Fruit fly (Drosophila melanogaster): ENCODE results near the gene TrissinR.
A peak's percentile ranks its signal among the peaks of the same experiment; 100 is the strongest.

Gene TrissinR

DNA sequence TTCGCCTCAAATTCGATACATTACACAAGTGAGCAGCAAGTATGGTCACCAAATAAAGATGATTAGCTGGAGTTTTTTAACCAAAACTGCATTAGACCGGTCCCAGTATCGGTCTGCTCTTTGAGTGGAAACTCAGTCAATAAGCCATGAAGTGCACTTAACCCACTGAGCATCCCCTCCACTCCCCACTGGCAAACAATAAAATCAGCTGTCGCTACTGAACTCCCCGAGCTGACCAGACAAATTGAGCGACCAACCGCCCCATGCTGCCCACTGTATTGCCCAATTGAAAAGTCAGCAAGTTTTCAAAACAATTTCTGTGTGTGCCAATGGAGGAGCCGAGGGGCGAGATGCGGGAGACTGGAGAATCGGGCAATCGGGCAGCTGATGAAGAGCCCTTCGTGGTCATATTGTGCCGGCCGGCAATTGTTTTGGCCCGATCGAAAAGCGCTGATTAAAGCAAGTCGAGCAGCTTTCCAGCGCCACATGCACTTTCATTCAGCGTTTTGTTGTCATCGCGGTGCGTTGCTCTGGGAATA, 75.4 kb downstream of the TrissinR start (continued):
- no peak for TF ChIP-seq CG2120 (GFP tag; optimal IDR thresholded peaks at IDR 0.05)
- TF ChIP-seq CG12219 (GFP tag; optimal IDR thresholded peaks at IDR 0.05): no peak
- no peak for TF ChIP-seq repo (GFP tag; optimal IDR thresholded peaks at IDR 0.05)
- TF ChIP-seq peb (GFP tag; IDR thresholded peaks at IDR 0.05): no peak

dm6 chr2L:5901553-5901952, 77.7 kb downstream of the TrissinR start:
- TF ChIP-seq Drgx (GFP tag; IDR thresholded peaks at IDR 0.05): peak; percentile 24; the same call in 1 of the 2 replicates
- no peak for TF ChIP-seq eyg (GFP tag; optimal IDR thresholded peaks at IDR 0.05)

DNA sequence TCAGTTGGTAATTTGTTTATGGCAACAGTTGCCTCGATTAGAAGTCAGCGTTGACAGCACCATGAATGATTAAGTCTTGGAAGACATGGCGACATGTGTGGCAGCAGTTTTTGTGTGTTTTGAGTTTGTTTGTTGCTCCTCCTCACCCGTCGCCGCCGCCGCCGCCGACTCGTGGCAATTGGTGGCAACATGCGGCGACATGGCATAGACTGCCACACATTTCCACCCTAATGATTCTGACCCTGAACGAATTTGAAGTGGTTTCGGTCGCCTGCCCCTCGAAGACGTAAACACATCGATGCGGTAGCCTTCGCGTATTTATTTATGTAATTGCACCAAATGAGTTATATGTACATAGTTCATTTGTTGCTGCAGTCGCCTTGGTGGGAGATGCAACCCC, 79.1 kb downstream of the TrissinR start:
- TF ChIP-seq CG9797 (GFP tag; optimal IDR thresholded peaks at IDR 0.05): no peak
- no peak for TF ChIP-seq CG12104 (GFP tag; optimal IDR thresholded peaks at IDR 0.05)
- no peak for TF ChIP-seq sima (GFP tag; optimal IDR thresholded peaks at IDR 0.05)
- TF ChIP-seq sna (GFP tag; IDR thresholded peaks at IDR 0.05; ENCODE audit: partially characterized antibody): no peak
- TF ChIP-seq tll (GFP tag; optimal IDR thresholded peaks at IDR 0.05): peak in 1 of 2 experiments; percentile 41
- TF ChIP-seq crol (GFP tag; IDR thresholded peaks at IDR 0.05): peak; percentile 64
- TF ChIP-seq kah (GFP tag; optimal IDR thresholded peaks at IDR 0.05): peak; percentile 25
- TF ChIP-seq CG13424 (tag; optimal IDR thresholded peaks at IDR 0.05): no peak
- TF ChIP-seq twi (tag; optimal IDR thresholded peaks at IDR 0.05): peak; percentile 85
- no peak for TF ChIP-seq br (optimal IDR thresholded peaks at IDR 0.05)
- TF ChIP-seq HLHmδ (GFP tag; optimal IDR thresholded peaks at IDR 0.05): peak; percentile 34
- peak; percentile 25 for TF ChIP-seq Neu2 (GFP tag; optimal IDR thresholded peaks at IDR 0.05; ENCODE audit: borderline replicate concordance)
- peak in 1 of 2 experiments; percentile 3 for TF ChIP-seq Hr78 (GFP tag; optimal IDR thresholded peaks at IDR 0.05)
- no peak for TF ChIP-seq CG32767 (GFP tag; IDR thresholded peaks at IDR 0.05)
- TF ChIP-seq Drgx (GFP tag; IDR thresholded peaks at IDR 0.05): no peak
- TF ChIP-seq CG14667 (GFP tag; IDR thresholded peaks at IDR 0.05): no peak
- TF ChIP-seq Pdp1 (GFP tag; optimal IDR thresholded peaks at IDR 0.05): peak in 1 of 2 experiments; percentile 38
- TF ChIP-seq Med (GFP tag): peak; percentile 27
- TF ChIP-seq gsb-n (tag; optimal IDR thresholded peaks at IDR 0.05): peak; percentile 58
- TF ChIP-seq zen (tag; optimal IDR thresholded peaks at IDR 0.05): peak; percentile 78
- peak; percentile 17 for TF ChIP-seq Kr (GFP tag; optimal IDR thresholded peaks at IDR 0.05)
- 0 out of 2 replicates have a peak, but pooled peaks have one; percentile 6 for TF ChIP-seq ara (GFP tag; IDR thresholded peaks at IDR 0.05)
- no peak for TF ChIP-seq knrl (GFP tag; IDR thresholded peaks at IDR 0.05; ENCODE audit: partially characterized antibody)
- TF ChIP-seq pros (GFP tag; optimal IDR thresholded peaks at IDR 0.05): peak; percentile 80
- TF ChIP-seq prd (optimal IDR thresholded peaks at IDR 0.05): no peak
- peak; percentile 27; the same call in 1 of the 3 replicates for TF ChIP-seq prd (GFP tag; IDR thresholded peaks at IDR 0.05)
- no peak for TF ChIP-seq CG2678 (tag; optimal IDR thresholded peaks at IDR 0.05)
- TF ChIP-seq CG2199 (GFP tag; IDR thresholded peaks at IDR 0.05): 0 out of 3 replicates have a peak, but pooled peaks have one; percentile 18
- TF ChIP-seq org-1 (GFP tag; optimal IDR thresholded peaks at IDR 0.05): peak; percentile 1

dm6 chr2L:5904585-5904984, 80.8 kb downstream of the TrissinR start, which contains the start of gene CG9021:
CG9021 (minus strand) TSS chr2L:5904689.
- no peak for TF ChIP-seq Hmx (GFP tag; optimal IDR thresholded peaks at IDR 0.05)
- no peak for TF ChIP-seq CG18764 (GFP tag; optimal IDR thresholded peaks at IDR 0.05)
- TF ChIP-seq CG8924 (tag; optimal IDR thresholded peaks at IDR 0.05): no peak
- no peak for TF ChIP-seq grau (tag; optimal IDR thresholded peaks at IDR 0.05)
- no peak for TF ChIP-seq Dll (GFP tag; IDR thresholded peaks at IDR 0.05; ENCODE audit: partially characterized antibody)
- TF ChIP-seq Oli (tag; optimal IDR thresholded peaks at IDR 0.05): no peak
- no peak for TF ChIP-seq CG5245 (GFP tag; optimal IDR thresholded peaks at IDR 0.05)
- TF ChIP-seq ERR (GFP tag; optimal IDR thresholded peaks at IDR 0.05): no peak
- TF ChIP-seq Adf1 (GFP tag; IDR thresholded peaks at IDR 0.05): no peak
- no peak for TF ChIP-seq en (GFP tag; optimal IDR thresholded peaks at IDR 0.05)
- no peak for TF ChIP-seq CG7928 (GFP tag; optimal IDR thresholded peaks at IDR 0.05)
- TF ChIP-seq Dek (tag; optimal IDR thresholded peaks at IDR 0.05): no peak
- TF ChIP-seq gt (GFP tag; IDR thresholded peaks at IDR 0.05): no peak
- no peak for TF ChIP-seq kay (GFP tag; optimal IDR thresholded peaks at IDR 0.05)
